Worm (Caenorhabditis elegans) whole organism, dauer: Measurements from ENCODE around the gene unc-68.

Source experiments
- unc-62 ChIP-seq: sonication (generic microtip); optimal IDR thresholded peaks from 2 replicates; lab custom pipeline; 2017; ENCODE audit warnings: missing biosample characterization, missing genetic modification reagents, missing genetic modification characterization

unc-68 gene

ce11 chrV:6928938-6929337, at the start of gene unc-68:
Gene unc-68 (minus strand): TSS chrV:6929038.
- no peak for TF ChIP-seq unc-62 (GFP tag; lab: Kevin White, UChicago)

- no peak for TF ChIP-seq unc-62 (GFP tag; lab: Kevin White, UChicago)
Observed at ce11 chrV:6976047-6976446, 47.2 kb upstream of the unc-68 start, which contains the start of gene srx-16. Gene srx-16 (plus strand): TSS chrV:6976347.

- TF ChIP-seq unc-62 (GFP tag; lab: Kevin White, UChicago): no peak
Observed at ce11 chrV:6971567-6971966, 42.7 kb upstream of the unc-68 start, which contains the start of gene srx-59. Gene srx-59 (plus strand): TSS chrV:6971867.

- TF ChIP-seq unc-62 (GFP tag; lab: Kevin White, UChicago): no peak
Observed at ce11 chrV:6969950-6970532, 41.2 kb upstream of the unc-68 start, which contains the start of gene ptr-15. Gene ptr-15 (minus strand): TSS chrV:6970000.

ce11 chrV:6956237-6956636, 27.4 kb upstream of the unc-68 start, which contains the start of gene mec-1:
Gene mec-1 (plus strand): TSS chrV:6956537.
- TF ChIP-seq unc-62 (GFP tag; lab: Kevin White, UChicago): no peak

- no peak for TF ChIP-seq unc-62 (GFP tag; lab: Kevin White, UChicago)
Observed at ce11 chrV:6953797-6954196, 25.0 kb upstream of the unc-68 start, which contains the start of gene srg-31. Gene srg-31 (minus strand): TSS chrV:6953897.

ce11 chrV:6951306-6951705, 22.5 kb upstream of the unc-68 start, which contains the start of gene T07H8.11:
Gene T07H8.11 (minus strand): TSS chrV:6951406.
- no peak for TF ChIP-seq unc-62 (GFP tag; lab: Kevin White, UChicago)

- no peak for TF ChIP-seq unc-62 (GFP tag; lab: Kevin White, UChicago)
Observed at ce11 chrV:6949770-6950169, 20.9 kb upstream of the unc-68 start, which contains the start of gene Y57E12B.11. Gene Y57E12B.11 (minus strand): TSS chrV:6949870.

ce11 chrV:6948225-6948624, 19.4 kb upstream of the unc-68 start, which contains the start of gene Y57E12B.1:
Gene Y57E12B.1 (plus strand): TSS chrV:6948525.
- no peak for TF ChIP-seq unc-62 (GFP tag; lab: Kevin White, UChicago)

- no peak for TF ChIP-seq unc-62 (GFP tag; lab: Kevin White, UChicago)
Observed at ce11 chrV:6947442-6947841, 18.6 kb upstream of the unc-68 start, which contains the start of gene Y57E12B.4. Gene Y57E12B.4 (minus strand): TSS chrV:6947542.

- no peak for TF ChIP-seq unc-62 (GFP tag; lab: Kevin White, UChicago)
Observed at ce11 chrV:6935878-6936277, 7.0 kb upstream of the unc-68 start, which contains the start of gene Y57E12B.10. Gene Y57E12B.10 (minus strand): TSS chrV:6935978.

ce11 chrV:6934212-6934611, 5.4 kb upstream of the unc-68 start, which contains the start of gene lipl-6:
Gene lipl-6 (minus strand): TSS chrV:6934312.
- TF ChIP-seq unc-62 (GFP tag; lab: Kevin White, UChicago): no peak

ce11 chrV:6930284-6930683, 1.4 kb upstream of the unc-68 start:
- no peak for TF ChIP-seq unc-62 (GFP tag; lab: Kevin White, UChicago)

- no peak for TF ChIP-seq unc-62 (GFP tag; lab: Kevin White, UChicago)
Observed at ce11 chrV:6926633-6927032, 2.2 kb downstream of the unc-68 start.

- no peak for TF ChIP-seq unc-62 (GFP tag; lab: Kevin White, UChicago)
Observed at ce11 chrV:6919251-6919650, 9.6 kb downstream of the unc-68 start.

- no peak for TF ChIP-seq unc-62 (GFP tag; lab: Kevin White, UChicago)
Observed at ce11 chrV:6917280-6917679, 11.6 kb downstream of the unc-68 start.

ce11 chrV:6906435-6906834, 22.4 kb downstream of the unc-68 start:
- TF ChIP-seq unc-62 (GFP tag; lab: Kevin White, UChicago): no peak
